Worm (Caenorhabditis elegans) whole organism, L3 larva: Measurements from ENCODE around the gene magu-1.

Experiments
- R02D3.7 ChIP-seq: fragments of 150-350 bp; optimal IDR thresholded peaks from 2 replicates; lab custom pipeline; 2014; ENCODE audit warnings: missing biosample characterization, missing genetic modification characterization
- aly-2 ChIP-seq: fragments of 150-350 bp; optimal IDR thresholded peaks from 2 replicates; lab custom pipeline; 2014; ENCODE audit warnings: missing biosample characterization, missing genetic modification characterization
- ama-1 ChIP-seq: fragments of 150-350 bp; optimal IDR thresholded peaks from 2 replicates; lab custom pipeline; 2018
- ceh-16 ChIP-seq: sonication (generic microtip); optimal IDR thresholded peaks from 2 replicates; lab custom pipeline; 2017; ENCODE audit warnings: missing biosample characterization, missing genetic modification characterization
- ceh-28 ChIP-seq: fragments of 150-350 bp; optimal IDR thresholded peaks from 2 replicates; lab custom pipeline; 2014; ENCODE audit warnings: missing biosample characterization, missing genetic modification reagents, missing genetic modification characterization
- ceh-82 ChIP-seq: fragments of 150-350 bp; optimal IDR thresholded peaks from 2 replicates; lab custom pipeline; 2014; ENCODE audit warnings: missing biosample characterization, missing genetic modification characterization
- daf-12 ChIP-seq: fragments of 150-350 bp; optimal IDR thresholded peaks from 2 replicates; lab custom pipeline; 2014; ENCODE audit warnings: missing biosample characterization, missing genetic modification reagents, missing genetic modification characterization
- elt-1 ChIP-seq: fragments of 150-350 bp; optimal IDR thresholded peaks from 2 replicates; lab custom pipeline; 2014; ENCODE audit warnings: missing biosample characterization, missing genetic modification characterization
- elt-2 ChIP-seq: sonication (generic microtip); optimal IDR thresholded peaks from 2 replicates; lab custom pipeline; 2016; ENCODE audit warnings: missing genetic modification reagents, mild to moderate bottlenecking, missing genetic modification characterization, missing compliant biosample characterization
- elt-3 ChIP-seq, 3 experiments: fragments of 150-350 bp in 1 of 3; sonication (generic microtip) in 2 of 3; optimal IDR thresholded peaks; 2 replicates in 2 of 3; 4 replicates in 1 of 3; lab custom pipeline; 2014 to 2017; ENCODE audit warnings: missing biosample characterization in 3 of 3, missing genetic modification characterization in 3 of 3
- eor-1 ChIP-seq, 2 experiments: fragments of 150-350 bp; optimal IDR thresholded peaks; 2 replicates each; lab custom pipeline; 2014 to 2018; ENCODE audit warnings: missing biosample characterization in 2 of 2, missing genetic modification characterization in 2 of 2
- fos-1 ChIP-seq: fragments of 150-350 bp; optimal IDR thresholded peaks from 2 replicates; lab custom pipeline; 2014; ENCODE audit warnings: missing biosample characterization, missing genetic modification characterization
- hmg-11 ChIP-seq: sonication (generic microtip); optimal IDR thresholded peaks from 2 replicates; lab custom pipeline; 2016; ENCODE audit warnings: missing genetic modification characterization, missing compliant biosample characterization
- jun-1 ChIP-seq: fragments of 150-350 bp; optimal IDR thresholded peaks from 2 replicates; lab custom pipeline; 2014; ENCODE audit warnings: missing biosample characterization, missing genetic modification reagents, missing genetic modification characterization
- lin-15B ChIP-seq: fragments of 150-350 bp; optimal IDR thresholded peaks from 2 replicates; lab custom pipeline; 2014; ENCODE audit warnings: missing biosample characterization, missing genetic modification characterization
- lin-39 ChIP-seq: fragments of 150-350 bp; optimal IDR thresholded peaks from 2 replicates; lab custom pipeline; 2018; ENCODE audit warnings: missing biosample characterization, missing genetic modification reagents, missing genetic modification characterization
- lsy-12 ChIP-seq: sonication (generic microtip); optimal IDR thresholded peaks from 2 replicates; lab custom pipeline; 2016; ENCODE audit warnings: mild to moderate bottlenecking, missing genetic modification characterization, missing compliant biosample characterization
- nfya-1 ChIP-seq: sonication (generic microtip); optimal IDR thresholded peaks from 2 replicates; lab custom pipeline; 2017; ENCODE audit warnings: missing genetic modification characterization, mild to moderate bottlenecking, missing compliant biosample characterization, antibody characterized with exemption, moderate library complexity; ENCODE audit not compliant: insufficient read depth
- nhr-11 ChIP-seq: fragments of 150-350 bp; optimal IDR thresholded peaks from 2 replicates; lab custom pipeline; 2014; ENCODE audit warnings: missing biosample characterization, missing genetic modification characterization
- nhr-23 ChIP-seq: fragments of 150-350 bp; optimal IDR thresholded peaks from 2 replicates; lab custom pipeline; 2014; ENCODE audit warnings: missing biosample characterization, missing genetic modification reagents, missing genetic modification characterization
- nhr-237 ChIP-seq: fragments of 150-350 bp; optimal IDR thresholded peaks from 2 replicates; lab custom pipeline; 2014; ENCODE audit warnings: missing biosample characterization, missing genetic modification characterization
- nhr-25 ChIP-seq: sonication (generic microtip); optimal IDR thresholded peaks from 2 replicates; lab custom pipeline; 2017; ENCODE audit warnings: missing biosample characterization, missing genetic modification characterization
- nhr-28 ChIP-seq: fragments of 150-350 bp; optimal IDR thresholded peaks from 2 replicates; lab custom pipeline; 2014; ENCODE audit warnings: missing biosample characterization, missing genetic modification characterization
- nhr-43 ChIP-seq: sonication (generic microtip); optimal IDR thresholded peaks from 2 replicates; lab custom pipeline; 2016; ENCODE audit warnings: mild to moderate bottlenecking, missing genetic modification characterization, missing compliant biosample characterization; ENCODE audit not compliant: poor library complexity, severe bottlenecking
- nhr-67 ChIP-seq: fragments of 150-350 bp; optimal IDR thresholded peaks from 2 replicates; lab custom pipeline; 2014; ENCODE audit warnings: missing biosample characterization, missing genetic modification characterization
- pha-4 ChIP-seq: fragments of 150-350 bp; optimal IDR thresholded peaks from 2 replicates; lab custom pipeline; 2014; ENCODE audit warnings: missing biosample characterization, missing genetic modification reagents, missing genetic modification characterization
- sea-2 ChIP-seq: fragments of 150-350 bp; sonication (generic microtip); optimal IDR thresholded peaks from 4 replicates; lab custom pipeline; 2014; ENCODE audit warnings: missing biosample characterization, missing genetic modification reagents, missing genetic modification characterization
- unc-62 ChIP-seq: fragments of 150-350 bp; sonication (generic microtip); optimal IDR thresholded peaks from 4 replicates; lab custom pipeline; 2014; ENCODE audit warnings: missing biosample characterization, missing genetic modification reagents, missing genetic modification characterization
- ztf-11 ChIP-seq: fragments of 150-350 bp; optimal IDR thresholded peaks from 2 replicates; lab custom pipeline; 2014; ENCODE audit warnings: missing biosample characterization, missing genetic modification characterization
- ztf-4 ChIP-seq: fragments of 150-350 bp; optimal IDR thresholded peaks from 2 replicates; lab custom pipeline; 2014; ENCODE audit warnings: missing biosample characterization, missing genetic modification characterization

The magu-1 gene

ce11 chrIII:434361-434941, 37.1 kb downstream of the magu-1 start, which contains the start of gene affl-2:
affl-2 (plus strand) TSS chrIII:434891.
- TF ChIP-seq hmg-11 (peak; percentile 40), nhr-43 (tag; lab: Kevin White, UChicago) (no peak), ztf-11 (tag; lab: Kevin White, UChicago) (no peak), sea-2 (GFP tag; lab: Kevin White, UChicago) (peak; percentile 8), nhr-23 (peak; percentile 63), nhr-25 (tag; lab: Kevin White, UChicago) (peak; percentile 47)
- TF ChIP-seq, all 47 proteins: peak for 4

DNA sequence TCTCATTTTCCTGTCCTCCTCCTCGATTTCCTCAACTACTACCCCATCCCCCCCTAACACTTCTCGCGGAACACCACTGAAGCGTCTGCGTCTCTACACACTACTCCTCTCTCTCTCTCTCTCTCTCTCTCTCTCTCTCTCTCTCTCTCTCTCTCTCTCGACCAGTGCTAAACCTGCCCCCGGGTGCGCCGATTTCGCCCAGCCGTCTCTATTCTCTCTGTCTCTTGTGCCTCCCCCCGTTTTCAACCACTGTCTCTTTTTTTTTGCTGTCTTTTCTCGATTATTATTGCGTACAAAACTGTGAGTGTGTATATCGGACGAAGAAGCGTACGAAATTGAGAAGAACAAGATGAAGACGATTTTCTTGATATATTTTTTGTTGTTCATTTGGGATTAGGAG, 38.5 kb downstream of the magu-1 start:
- TF ChIP-seq nhr-25 (tag; lab: Kevin White, UChicago) (peak; percentile 78), eor-1 (tag; optimal IDR thresholded peaks at IDR 0.05; lab: Kevin White, UChicago) (no peak), lsy-12 (tag; lab: Kevin White, UChicago) (peak; percentile 35), ztf-4 (no peak), elt-3 (tag; optimal IDR thresholded peaks at IDR 0.05; lab: Kevin White, UChicago) (no peak), aly-2 (tag; lab: Kevin White, UChicago) (no peak), jun-1 (peak; percentile 45), pha-4 (tag; lab: Kevin White, UChicago) (peak; percentile 42), ceh-28 (tag; lab: Kevin White, UChicago) (peak; percentile 68), hmg-11 (peak; percentile 80), nhr-23 (peak; percentile 70), lin-15B (peak; percentile 32), nhr-43 (tag; lab: Kevin White, UChicago) (peak; percentile 51), lin-39 (tag; lab: Kevin White, UChicago) (peak; percentile 81), elt-2 (tag; lab: Kevin White, UChicago) (peak; percentile 56), ceh-82 (tag; lab: Kevin White, UChicago) (peak; percentile 2), unc-62 (GFP tag; lab: Kevin White, UChicago) (no peak), sea-2 (GFP tag; lab: Kevin White, UChicago) (no peak), nfya-1 (tag; lab: Kevin White, UChicago) (peak; percentile 78), R02D3.7 (tag; lab: Kevin White, UChicago) (peak; percentile 60)

DNA sequence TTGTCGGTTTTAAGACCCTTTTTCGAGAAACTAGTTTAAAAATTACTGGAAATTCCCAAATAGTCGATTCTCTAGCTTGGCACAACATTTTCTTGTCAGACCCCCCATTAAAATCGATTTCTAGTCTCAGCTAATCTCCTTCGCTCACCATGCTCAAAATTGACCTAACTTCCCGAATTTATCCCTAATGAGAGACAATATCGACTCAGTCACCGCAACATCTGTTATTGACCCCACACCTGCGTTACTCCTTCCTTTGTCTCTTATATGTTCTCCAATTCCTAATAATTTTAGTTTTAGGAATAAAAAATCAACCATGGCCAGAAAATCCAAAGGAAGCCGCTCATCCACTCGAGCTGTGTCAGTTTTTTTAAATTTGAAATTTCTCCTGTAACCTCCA, 42.5 kb downstream of the magu-1 start, which contains the start of gene cec-8:
Gene cec-8, plus strand, starts transcription at position 301 of the 400 bp plus-strand sequence.
- TF ChIP-seq ceh-16 (tag; lab: Kevin White, UChicago) (no peak), daf-12 (tag; lab: Kevin White, UChicago) (no peak), ama-1 (lab: Kevin White, UChicago) (no peak), hmg-11 (no peak), pha-4 (tag; lab: Kevin White, UChicago) (no peak), nhr-11 (tag; lab: Kevin White, UChicago) (no peak)

DNA sequence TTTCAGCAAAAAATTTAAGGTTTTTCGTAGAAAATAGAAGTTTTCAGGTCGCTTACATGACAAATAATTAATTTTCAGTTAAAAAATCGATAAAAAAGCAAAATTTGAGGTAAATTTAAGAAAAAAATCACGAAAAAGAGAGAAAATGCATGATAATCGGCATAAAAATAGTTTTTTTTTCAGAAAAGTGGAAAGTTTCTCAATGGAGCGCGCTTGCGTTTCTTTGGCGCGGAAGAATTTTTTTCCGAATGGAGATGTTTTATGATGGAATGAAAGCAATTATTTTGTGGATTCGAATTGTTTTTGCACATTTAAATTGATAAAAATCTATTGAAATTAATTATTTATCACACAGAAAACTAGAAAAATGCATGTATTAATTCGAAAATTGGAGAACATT, 47.6 kb downstream of the magu-1 start:
- no peak for TF ChIP-seq elt-1
- no peak for TF ChIP-seq ama-1 (lab: Kevin White, UChicago)
- TF ChIP-seq lin-15B, result peak; percentile 52
- TF ChIP-seq pha-4 (tag; lab: Kevin White, UChicago), result peak; percentile 38
- TF ChIP-seq nhr-237, result no peak
- no peak for TF ChIP-seq fos-1

ce11 chrIII:422553-422952, 48.9 kb downstream of the magu-1 start:
- TF ChIP-seq ceh-16 (tag; lab: Kevin White, UChicago), result no peak
- no peak for TF ChIP-seq elt-3 (tag; optimal IDR thresholded peaks at IDR 0.05; lab: Kevin White, UChicago)
- TF ChIP-seq pha-4 (tag; lab: Kevin White, UChicago), result peak; percentile 70
- TF ChIP-seq R02D3.7 (tag; lab: Kevin White, UChicago), result no peak
- peak; percentile 58 for TF ChIP-seq elt-2 (tag; lab: Kevin White, UChicago)
- TF ChIP-seq nhr-67 (tag; lab: Kevin White, UChicago), result no peak
- no peak for TF ChIP-seq elt-1
- TF ChIP-seq nhr-25 (tag; lab: Kevin White, UChicago), result no peak
- no peak for TF ChIP-seq nfya-1 (tag; lab: Kevin White, UChicago)

DNA sequence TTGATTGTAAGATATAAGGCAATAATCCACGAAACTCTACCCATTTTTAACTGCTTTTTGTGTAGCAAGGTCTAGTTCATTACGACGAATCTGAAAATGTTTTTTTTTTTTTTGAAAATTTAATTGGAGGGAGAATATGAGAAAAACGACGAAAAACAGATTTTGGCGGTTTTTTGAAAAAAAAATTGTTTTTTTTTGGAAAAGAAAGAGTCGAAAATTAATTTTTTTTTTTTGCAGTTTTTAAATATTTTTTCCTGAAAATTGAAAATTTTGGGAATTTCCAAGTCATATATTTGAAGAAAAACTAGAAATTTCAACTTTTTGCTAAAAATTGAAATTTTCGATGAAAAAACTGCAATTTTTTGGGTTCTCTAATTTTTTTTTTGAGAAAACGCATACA, 52.9 kb downstream of the magu-1 start, which contains the start of gene stim-1:
Gene stim-1, minus strand, starts transcription at position 101 of the 400 bp plus-strand sequence.
- no peak for TF ChIP-seq eor-1 (tag; optimal IDR thresholded peaks at IDR 0.05; lab: Kevin White, UChicago)
- TF ChIP-seq ceh-16 (tag; lab: Kevin White, UChicago), result no peak
- no peak for TF ChIP-seq nhr-67 (tag; lab: Kevin White, UChicago)
- no peak for TF ChIP-seq daf-12 (tag; lab: Kevin White, UChicago)
- TF ChIP-seq nhr-43 (tag; lab: Kevin White, UChicago), result no peak
- no peak for TF ChIP-seq ztf-4
- TF ChIP-seq nfya-1 (tag; lab: Kevin White, UChicago), result no peak
- TF ChIP-seq nhr-28 (tag; lab: Kevin White, UChicago), result no peak
